Worm (Caenorhabditis elegans) whole organism, L2 larva: ENCODE data around the gene egl-27.

Experiments
- R02D3.7 ChIP-seq: fragments of 150-350 bp; optimal IDR thresholded peaks from 2 replicates; lab custom pipeline; 2014; ENCODE audit warnings: missing biosample characterization, missing genetic modification characterization
- Y55F3AM.14 ChIP-seq: fragments of 200-800 bp; sonication (Bioruptor generic); optimal IDR thresholded peaks from 2 replicates; lab custom pipeline; 2018; ENCODE audit warnings: mild to moderate bottlenecking, missing genetic modification characterization, missing compliant biosample characterization
- ama-1 ChIP-seq: fragments of 150-350 bp; optimal IDR thresholded peaks from 2 replicates; lab custom pipeline; 2018; ENCODE audit warnings: inconsistent platforms
- dmd-4 ChIP-seq: sonication (generic microtip); optimal IDR thresholded peaks from 2 replicates; lab custom pipeline; 2017; ENCODE audit warnings: missing biosample characterization, missing genetic modification characterization
- egl-27 ChIP-seq: sonication (generic microtip); optimal IDR thresholded peaks from 3 replicates; lab custom pipeline; 2017; ENCODE audit warnings: missing biosample characterization, missing genetic modification reagents, missing genetic modification characterization
- fos-1 ChIP-seq: fragments of 150-350 bp; optimal IDR thresholded peaks from 2 replicates; lab custom pipeline; 2014; ENCODE audit warnings: missing biosample characterization, missing genetic modification characterization
- gmeb-1 ChIP-seq: fragments of 150-350 bp; optimal IDR thresholded peaks from 2 replicates; lab custom pipeline; 2014; ENCODE audit warnings: missing biosample characterization, missing genetic modification characterization
- mbf-1 ChIP-seq: sonication (generic microtip); optimal IDR thresholded peaks from 2 replicates; lab custom pipeline; 2017; ENCODE audit warnings: missing biosample characterization, missing genetic modification characterization
- nhr-25 ChIP-seq: fragments of 150-350 bp; sonication (generic microtip); optimal IDR thresholded peaks from 3 replicates; lab custom pipeline; 2014; ENCODE audit warnings: missing biosample characterization, missing genetic modification characterization
- skn-1 ChIP-seq: sonication (generic microtip); optimal IDR thresholded peaks from 2 replicates; lab custom pipeline; 2017; ENCODE audit warnings: missing biosample characterization, missing genetic modification characterization

DNA sequence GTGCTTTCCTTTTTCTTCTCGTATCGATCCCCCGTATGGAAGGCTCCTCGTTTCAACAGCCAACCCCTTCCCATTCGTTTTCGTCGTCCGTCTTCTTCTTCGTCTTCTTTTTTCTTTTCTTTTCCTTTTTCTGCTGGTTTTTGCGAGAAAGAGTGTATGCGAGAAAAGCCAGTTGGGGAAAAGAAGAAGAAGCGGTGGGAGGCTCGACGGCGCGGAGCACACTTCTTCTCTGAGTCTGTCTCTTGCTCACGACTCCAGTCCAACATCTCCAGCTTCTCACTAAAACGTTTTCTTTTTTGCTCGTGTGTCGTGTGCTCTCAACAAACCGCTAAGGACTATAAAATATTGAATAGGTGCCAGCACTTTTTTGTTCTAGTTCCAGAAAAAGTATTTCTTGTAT lies 26.3 kb upstream of the egl-27 start:
- TF ChIP-seq dmd-4 (tag; lab: Kevin White, UChicago) (no peak), skn-1 (tag; lab: Kevin White, UChicago) (no peak), egl-27 (tag; lab: Kevin White, UChicago) (no peak), nhr-25 (tag; lab: Kevin White, UChicago) (no peak), ama-1 (lab: Kevin White, UChicago) (no peak), Y55F3AM.14 (no peak), mbf-1 (tag; lab: Kevin White, UChicago) (no peak), gmeb-1 (tag; lab: Kevin White, UChicago) (no peak), fos-1 (tag; lab: Kevin White, UChicago) (no peak), R02D3.7 (tag; lab: Kevin White, UChicago) (no peak)
